Worm (Caenorhabditis elegans): ENCODE data around the gene let-413.
A peak's percentile ranks its signal among the peaks of the same experiment; 100 is the strongest.

The let-413 gene

ce11 chrV:7977701-7978461 is at the start of gene let-413:
TSS of gene let-413 (minus strand) at chrV:7977776.
- TF ChIP-seq unc-55 (GFP tag; optimal IDR thresholded peaks at IDR 0.05) (peak; percentile 59), C34F6.9 (tag; optimal IDR thresholded peaks at IDR 0.05) (peak; percentile 20), nhr-10 (tag; optimal IDR thresholded peaks at IDR 0.05) (no peak), snpc-4 (tag; optimal IDR thresholded peaks at IDR 0.05) (no peak), nhr-23 (tag; optimal IDR thresholded peaks at IDR 0.05) (no peak), alr-1 (tag; optimal IDR thresholded peaks at IDR 0.05) (no peak), sma-9 (GFP tag; optimal IDR thresholded peaks at IDR 0.05) (peak; percentile 15), sma-9 (tag; optimal IDR thresholded peaks at IDR 0.05) (no peak), nhr-6 (tag; optimal IDR thresholded peaks at IDR 0.05) (no peak), aly-2 (tag; optimal IDR thresholded peaks at IDR 0.05) (no peak), ZK546.5 (tag; optimal IDR thresholded peaks at IDR 0.05) (no peak), fos-1 (tag; optimal IDR thresholded peaks at IDR 0.05) (peak; percentile 98), ztf-1 (GFP tag; conservative IDR thresholded peaks at IDR 0.05) (no peak), nhr-129 (tag; optimal IDR thresholded peaks at IDR 0.05) (peak; percentile 10), mbf-1 (tag; optimal IDR thresholded peaks at IDR 0.05) (no peak), nhr-77 (tag; optimal IDR thresholded peaks at IDR 0.05) (no peak), ceh-16 (tag; optimal IDR thresholded peaks at IDR 0.05) (no peak)

DNA sequence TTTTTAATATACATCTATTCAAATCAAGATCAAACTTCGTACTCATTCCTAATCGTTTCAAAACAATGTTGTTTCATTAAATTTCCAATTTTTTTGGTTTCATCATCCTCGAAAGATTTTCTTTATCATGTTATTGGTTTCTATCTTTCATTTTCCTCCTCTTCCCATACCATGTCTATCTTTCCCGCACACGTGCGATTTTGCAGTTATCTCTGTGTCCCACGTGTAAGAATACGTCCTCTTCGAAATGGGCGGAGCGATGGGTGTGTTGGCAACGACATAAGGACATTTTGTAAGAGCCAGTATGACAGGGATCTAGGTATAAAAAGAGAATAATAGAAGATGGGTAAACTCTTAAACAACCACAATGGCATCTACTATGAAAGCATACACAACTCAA is 48.8 kb upstream of the let-413 start, which contains the start of gene F43H9.4:
Gene F43H9.4, plus strand, starts transcription at position 366 of the 400 bp plus-strand sequence.
- TF ChIP-seq egl-27 (tag; optimal IDR thresholded peaks at IDR 0.05): no peak
- no peak for TF ChIP-seq lin-39 (tag; optimal IDR thresholded peaks at IDR 0.05)
- no peak for TF ChIP-seq ceh-16 (tag; optimal IDR thresholded peaks at IDR 0.05)
- TF ChIP-seq nhr-77 (tag; optimal IDR thresholded peaks at IDR 0.05): no peak
- TF ChIP-seq ztf-11 (tag; optimal IDR thresholded peaks at IDR 0.05): no peak
- peak; percentile 42 for TF ChIP-seq nhr-21 (tag; optimal IDR thresholded peaks at IDR 0.05)
- TF ChIP-seq nhr-23 (tag; optimal IDR thresholded peaks at IDR 0.05): no peak
- no peak for TF ChIP-seq ztf-1 (GFP tag; conservative IDR thresholded peaks at IDR 0.05)
- TF ChIP-seq ztf-4 (tag; optimal IDR thresholded peaks at IDR 0.05): no peak
- TF ChIP-seq nhr-237 (tag; optimal IDR thresholded peaks at IDR 0.05): no peak
- TF ChIP-seq nhr-25 (tag; optimal IDR thresholded peaks at IDR 0.05): peak; percentile 82
- TF ChIP-seq elt-1 (tag; optimal IDR thresholded peaks at IDR 0.05): no peak
- no peak for TF ChIP-seq unc-55 (GFP tag; optimal IDR thresholded peaks at IDR 0.05)
- TF ChIP-seq sma-9 (GFP tag; optimal IDR thresholded peaks at IDR 0.05): peak; percentile 92
- TF ChIP-seq sma-9 (tag; optimal IDR thresholded peaks at IDR 0.05): no peak
- TF ChIP-seq lin-11 (tag; optimal IDR thresholded peaks at IDR 0.05): no peak
- no peak for TF ChIP-seq skn-1 (tag; optimal IDR thresholded peaks at IDR 0.05)
- TF ChIP-seq ZK546.5 (tag; optimal IDR thresholded peaks at IDR 0.05): no peak
- no peak for TF ChIP-seq unc-62 (GFP tag; optimal IDR thresholded peaks at IDR 0.05)
- no peak for TF ChIP-seq nhr-12 (tag; optimal IDR thresholded peaks at IDR 0.05)
- no peak for TF ChIP-seq zag-1 (tag; optimal IDR thresholded peaks at IDR 0.05)
- no peak for TF ChIP-seq unc-39 (tag; optimal IDR thresholded peaks at IDR 0.05)
- TF ChIP-seq aly-2 (tag; optimal IDR thresholded peaks at IDR 0.05): no peak
- peak; percentile 77 to 79 for TF ChIP-seq mdl-1 (tag; optimal IDR thresholded peaks at IDR 0.05)
- no peak for TF ChIP-seq Y55F3AM.14 (GFP tag; optimal IDR thresholded peaks at IDR 0.05)
- peak; percentile 2 for TF ChIP-seq blmp-1 (tag; optimal IDR thresholded peaks at IDR 0.05; ENCODE audit: insufficient read depth)
- no peak for TF ChIP-seq lin-13 (GFP tag; optimal IDR thresholded peaks at IDR 0.05)
- no peak for TF ChIP-seq alr-1 (tag; optimal IDR thresholded peaks at IDR 0.05)
- no peak for TF ChIP-seq lsy-2 (tag; optimal IDR thresholded peaks at IDR 0.05)
- peak; percentile 48 for TF ChIP-seq crh-2 (tag; optimal IDR thresholded peaks at IDR 0.05)
- no peak for TF ChIP-seq mbf-1 (tag; optimal IDR thresholded peaks at IDR 0.05)
- TF ChIP-seq snpc-4 (tag; optimal IDR thresholded peaks at IDR 0.05): no peak
- no peak for TF ChIP-seq peb-1 (tag; optimal IDR thresholded peaks at IDR 0.05)
- peak; percentile 42 for TF ChIP-seq nhr-129 (tag; optimal IDR thresholded peaks at IDR 0.05)
- TF ChIP-seq sem-4 (tag; optimal IDR thresholded peaks at IDR 0.05): no peak
- TF ChIP-seq C34F6.9 (tag; optimal IDR thresholded peaks at IDR 0.05): no peak
- no peak for TF ChIP-seq R02D3.7 (tag; optimal IDR thresholded peaks at IDR 0.05)
- no peak for TF ChIP-seq nhr-6 (tag; optimal IDR thresholded peaks at IDR 0.05)
- peak; percentile 66 for TF ChIP-seq sma-3 (GFP tag; optimal IDR thresholded peaks at IDR 0.05)
- no peak for TF ChIP-seq ama-1 (optimal IDR thresholded peaks at IDR 0.05)
- TF ChIP-seq nhr-10 (tag; optimal IDR thresholded peaks at IDR 0.05): no peak
- no peak for TF ChIP-seq gmeb-1 (tag; optimal IDR thresholded peaks at IDR 0.05)
- TF ChIP-seq nhr-11 (tag; optimal IDR thresholded peaks at IDR 0.05): no peak
- peak; percentile 11 for TF ChIP-seq fos-1 (tag; optimal IDR thresholded peaks at IDR 0.05)
- no peak for TF ChIP-seq elt-3 (tag; optimal IDR thresholded peaks at IDR 0.05)
- no peak for TF ChIP-seq mab-5 (tag; optimal IDR thresholded peaks at IDR 0.05)
- TF ChIP-seq ceh-82 (tag; optimal IDR thresholded peaks at IDR 0.05): no peak
- no peak for TF ChIP-seq F13H6.1 (tag; optimal IDR thresholded peaks at IDR 0.05)
- no peak for TF ChIP-seq dmd-4 (tag; optimal IDR thresholded peaks at IDR 0.05)

Data from whole organism, L2 larva.